Worm (Caenorhabditis elegans) whole organism, L4 larva: Measurements from ENCODE around the gene F45E1.2.

ENCODE experiments used
- F10B5.3 ChIP-seq: sonication (generic microtip); optimal IDR thresholded peaks from 2 replicates; lab custom pipeline; 2016; ENCODE audit warnings: mild to moderate bottlenecking, missing genetic modification characterization, missing compliant biosample characterization
- F26F4.8 ChIP-seq: fragments of 200-800 bp; sonication (Bioruptor generic); conservative IDR thresholded peaks from 2 replicates; pipeline ENCODE4 v1.3.6; 2022; ENCODE audit warnings: missing genetic modification characterization, missing compliant biosample characterization
- Y105C5A.15 ChIP-seq: fragments of 200-800 bp; sonication (Bioruptor generic); IDR thresholded peaks from 2 replicates; pipeline ENCODE4 v1.3.6; 2022; ENCODE audit warnings: missing genetic modification characterization, missing compliant biosample characterization
- Y5F2A.4 ChIP-seq: fragments of 200-800 bp; sonication (Bioruptor generic); optimal IDR thresholded peaks from 2 replicates; lab custom pipeline; 2018; ENCODE audit warnings: mild to moderate bottlenecking, missing genetic modification characterization, missing compliant biosample characterization
- Y75B8A.6 ChIP-seq: fragments of 200-800 bp; sonication (Bioruptor generic); IDR thresholded peaks from 2 replicates; pipeline ENCODE4 v1.3.6; 2022; ENCODE audit warnings: missing genetic modification reagents, missing genetic modification characterization, missing compliant biosample characterization
- ZK337.2 ChIP-seq: fragments of 200-800 bp; sonication (Bioruptor generic); IDR thresholded peaks from 2 replicates; pipeline ENCODE4 v1.3.6; 2022; ENCODE audit warnings: missing genetic modification reagents, missing genetic modification characterization, missing compliant biosample characterization
- ZK546.5 ChIP-seq, 2 experiments: sonication (generic microtip); optimal IDR thresholded peaks; 2 replicates each; lab custom pipeline; 2017; ENCODE audit warnings: missing biosample characterization in 2 of 2, missing genetic modification characterization in 2 of 2
- aha-1 ChIP-seq: fragments of 150-350 bp; peaks from one replicate; lab custom pipeline; 2014; ENCODE audit warnings: missing biosample characterization, missing genetic modification characterization
- ceh-20 ChIP-seq: fragments of 200-800 bp; sonication (Bioruptor generic); IDR thresholded peaks from 2 replicates; pipeline ENCODE4 v1.3.6; 2022; ENCODE audit warnings: missing genetic modification reagents, missing genetic modification characterization, missing compliant biosample characterization
- ceh-28 ChIP-seq: fragments of 150-350 bp; optimal IDR thresholded peaks from 2 replicates; lab custom pipeline; 2014; ENCODE audit warnings: missing biosample characterization, missing genetic modification reagents, missing genetic modification characterization
- ceh-44 ChIP-seq: fragments of 200-800 bp; sonication (Bioruptor generic); IDR thresholded peaks from 2 replicates; pipeline ENCODE4 v1.3.6; 2022; ENCODE audit warnings: missing genetic modification reagents, missing genetic modification characterization, missing compliant biosample characterization
- ceh-62 ChIP-seq: sonication (generic microtip); optimal IDR thresholded peaks from 2 replicates; lab custom pipeline; 2017; ENCODE audit warnings: missing biosample characterization, missing genetic modification characterization
- ceh-82 ChIP-seq: sonication (generic microtip); optimal IDR thresholded peaks from 2 replicates; lab custom pipeline; 2017; ENCODE audit warnings: missing biosample characterization, missing genetic modification characterization
- ces-1 ChIP-seq: fragments of 150-350 bp; sonication (generic microtip); optimal IDR thresholded peaks from 4 replicates; lab custom pipeline; 2014; ENCODE audit warnings: missing biosample characterization, missing genetic modification reagents, missing genetic modification characterization
- ctbp-1 ChIP-seq: fragments of 200-800 bp; sonication (Bioruptor generic); IDR thresholded peaks from 2 replicates; pipeline ENCODE4 v1.3.6; 2022; ENCODE audit warnings: missing genetic modification reagents, missing genetic modification characterization, missing compliant biosample characterization
- daf-16 ChIP-seq, 3 experiments: sonication (generic microtip); optimal IDR thresholded peaks; 2 replicates each; lab custom pipeline; 2016 to 2017; ENCODE audit warnings: missing genetic modification characterization in 3 of 3, missing genetic modification reagents in 3 of 3, mild to moderate bottlenecking in 2 of 3, missing compliant biosample characterization in 2 of 3, missing biosample characterization in 1 of 3, moderate library complexity in 1 of 3
- dmd-8 ChIP-seq: fragments of 200-800 bp; sonication (Bioruptor generic); IDR thresholded peaks from 2 replicates; pipeline ENCODE4 v1.3.6; 2022; ENCODE audit warnings: missing genetic modification characterization, missing compliant biosample characterization
- dmd-9 ChIP-seq: fragments of 200-800 bp; sonication (Bioruptor generic); IDR thresholded peaks from 2 replicates; pipeline ENCODE4 v1.3.6; 2022; ENCODE audit warnings: missing genetic modification reagents, missing genetic modification characterization, missing compliant biosample characterization
- dve-1 ChIP-seq: sonication (generic microtip); optimal IDR thresholded peaks from 2 replicates; lab custom pipeline; 2017; ENCODE audit warnings: antibody characterized with exemption, mild to moderate bottlenecking, missing genetic modification characterization, missing compliant biosample characterization; ENCODE audit not compliant: insufficient read depth
- egl-27 ChIP-seq: sonication (generic microtip); optimal IDR thresholded peaks from 3 replicates; lab custom pipeline; 2017; ENCODE audit warnings: missing biosample characterization, missing genetic modification reagents, missing genetic modification characterization
- egl-43 ChIP-seq: fragments of 200-800 bp; sonication (Bioruptor generic); IDR thresholded peaks from 2 replicates; pipeline ENCODE4 v1.3.6; 2022; ENCODE audit warnings: missing genetic modification reagents, missing genetic modification characterization, missing compliant biosample characterization
- fos-1 ChIP-seq: fragments of 150-350 bp; optimal IDR thresholded peaks from 2 replicates; lab custom pipeline; 2014; ENCODE audit warnings: missing biosample characterization, missing genetic modification characterization
- hif-1 ChIP-seq, 2 experiments: sonication (generic microtip); optimal IDR thresholded peaks; 2 replicates each; lab custom pipeline; 2016 to 2017; ENCODE audit warnings: missing compliant biosample characterization in 2 of 2, missing genetic modification characterization in 2 of 2, missing genetic modification reagents in 2 of 2, missing genotype in 2 of 2, mild to moderate bottlenecking in 1 of 2
- hlh-11 ChIP-seq: fragments of 200-800 bp; sonication (Bioruptor generic); optimal IDR thresholded peaks from 2 replicates; lab custom pipeline; 2018; ENCODE audit warnings: mild to moderate bottlenecking, missing genetic modification characterization, missing compliant biosample characterization
- hlh-30 ChIP-seq: sonication (generic microtip); optimal IDR thresholded peaks from 2 replicates; lab custom pipeline; 2017; ENCODE audit warnings: antibody characterized with exemption, mild to moderate bottlenecking, missing genetic modification characterization, missing compliant biosample characterization; ENCODE audit not compliant: insufficient read depth
- hmg-1.1 ChIP-seq: fragments of 200-800 bp; sonication (Bioruptor generic); IDR thresholded peaks from 2 replicates; pipeline ENCODE4 v1.3.6; 2022; ENCODE audit warnings: missing genetic modification reagents, missing genetic modification characterization, missing compliant biosample characterization
- jun-1 ChIP-seq: fragments of 150-350 bp; optimal IDR thresholded peaks from 2 replicates; lab custom pipeline; 2014; ENCODE audit warnings: missing biosample characterization, missing genetic modification reagents, missing genetic modification characterization
- lin-15B ChIP-seq: fragments of 150-350 bp; sonication (generic microtip); optimal IDR thresholded peaks from 3 replicates; lab custom pipeline; 2014; ENCODE audit warnings: missing biosample characterization, missing genetic modification characterization
- lin-29 ChIP-seq: fragments of 200-800 bp; sonication (Bioruptor generic); IDR thresholded peaks from 2 replicates; pipeline ENCODE4 v1.3.6; 2022; ENCODE audit warnings: missing genetic modification reagents, missing genetic modification characterization, missing compliant biosample characterization
- madf-5 ChIP-seq, 2 experiments: fragments of 200-800 bp; sonication (Bioruptor generic); IDR thresholded peaks; 2 replicates each; pipeline ENCODE4 v1.3.6; 2022; ENCODE audit warnings: missing compliant biosample characterization in 2 of 2, missing genetic modification characterization in 2 of 2
- nhr-102 ChIP-seq: sonication (generic microtip); optimal IDR thresholded peaks from 2 replicates; lab custom pipeline; 2016; ENCODE audit warnings: mild to moderate bottlenecking, missing genetic modification characterization, moderate library complexity, missing compliant biosample characterization
- nhr-11 ChIP-seq: fragments of 150-350 bp; optimal IDR thresholded peaks from 2 replicates; lab custom pipeline; 2014; ENCODE audit warnings: missing biosample characterization, missing genetic modification characterization
- nhr-237 ChIP-seq: sonication (generic microtip); optimal IDR thresholded peaks from 2 replicates; lab custom pipeline; 2017; ENCODE audit warnings: missing biosample characterization, missing genetic modification characterization
- nhr-25 ChIP-seq: sonication (generic microtip); optimal IDR thresholded peaks from 2 replicates; lab custom pipeline; 2017; ENCODE audit warnings: missing genetic modification characterization, mild to moderate bottlenecking, missing compliant biosample characterization, antibody characterized with exemption, moderate library complexity, borderline replicate concordance; ENCODE audit not compliant: insufficient read depth
- pqm-1 ChIP-seq: sonication (generic microtip); optimal IDR thresholded peaks from 2 replicates; lab custom pipeline; 2017; ENCODE audit warnings: missing biosample characterization, missing genetic modification characterization
- rbr-2 ChIP-seq: sonication (generic microtip); optimal IDR thresholded peaks from 2 replicates; lab custom pipeline; 2016; ENCODE audit warnings: missing genotype, missing genetic modification characterization, missing compliant biosample characterization
- sdz-12 ChIP-seq: fragments of 200-800 bp; sonication (Bioruptor generic); optimal IDR thresholded peaks from 2 replicates; lab custom pipeline; 2018; ENCODE audit warnings: mild to moderate bottlenecking, missing genetic modification characterization, missing compliant biosample characterization
- set-16 ChIP-seq: fragments of 200-800 bp; sonication (Bioruptor generic); IDR thresholded peaks from 2 replicates; pipeline ENCODE4 v1.3.6; 2022; ENCODE audit warnings: missing genetic modification reagents, missing genetic modification characterization, missing compliant biosample characterization
- spr-3 ChIP-seq: fragments of 200-800 bp; sonication (Bioruptor generic); optimal IDR thresholded peaks from 2 replicates; lab custom pipeline; 2018; ENCODE audit warnings: mild to moderate bottlenecking, missing genetic modification characterization, missing compliant biosample characterization
- tag-97 ChIP-seq: fragments of 200-800 bp; sonication (Bioruptor generic); IDR thresholded peaks from 2 replicates; pipeline ENCODE4 v1.3.6; 2022; ENCODE audit warnings: missing genetic modification characterization, missing compliant biosample characterization
- unc-62 ChIP-seq, 3 experiments: fragments of 150-350 bp in 1 of 3; sonication (generic microtip); optimal IDR thresholded peaks in 2 of 3; peaks in 1 of 3; 1 replicate in 1 of 3; 2 replicates in 2 of 3; lab custom pipeline; 2014 to 2017; ENCODE audit warnings: missing biosample characterization in 3 of 3, missing genetic modification characterization in 3 of 3, missing genetic modification reagents in 3 of 3, missing genotype in 1 of 3
- zag-1 ChIP-seq: fragments of 150-350 bp; optimal IDR thresholded peaks from 2 replicates; lab custom pipeline; 2014; ENCODE audit warnings: missing biosample characterization, missing genetic modification characterization
- zip-11 ChIP-seq: fragments of 200-800 bp; sonication (Bioruptor generic); IDR thresholded peaks from 2 replicates; pipeline ENCODE4 v1.3.6; 2022; ENCODE audit warnings: missing genetic modification characterization, missing compliant biosample characterization
- zip-2 ChIP-seq: fragments of 150-350 bp; optimal IDR thresholded peaks from 2 replicates; lab custom pipeline; 2014; ENCODE audit warnings: missing biosample characterization, missing genetic modification characterization

The F45E1.2 gene

ce11 chrX:8045152-8045551 lies 41.6 kb downstream of the F45E1.2 start, which contains the start of gene C18A11.4:
TSS of gene C18A11.4 (plus strand) at chrX:8045518.
- TF ChIP-seq rbr-2 (tag; lab: Kevin White, UChicago) = no peak
- TF ChIP-seq Y105C5A.15 = no peak
- TF ChIP-seq unc-62 (GFP tag; optimal IDR thresholded peaks at IDR 0.05 in 1 of 2; lab: Kevin White, UChicago) = no peak
- TF ChIP-seq unc-62 (tag; optimal IDR thresholded peaks at IDR 0.05; lab: Kevin White, UChicago) = no peak
- TF ChIP-seq hlh-30 = no peak

ce11 chrX:8048637-8049036 lies 45.1 kb downstream of the F45E1.2 start:
- TF ChIP-seq ceh-82 (tag; lab: Kevin White, UChicago) = no peak
- no peak for TF ChIP-seq nhr-237 (tag; lab: Kevin White, UChicago)
- peak in 1 of 2 experiments; percentile 15 for TF ChIP-seq daf-16 (GFP tag; optimal IDR thresholded peaks at IDR 0.05; lab: Kevin White, UChicago)
- TF ChIP-seq daf-16 (tag; optimal IDR thresholded peaks at IDR 0.05; lab: Kevin White, UChicago) = no peak
- TF ChIP-seq F10B5.3 (tag; lab: Kevin White, UChicago) = peak; percentile 9
- peak; percentile 43 for TF ChIP-seq aha-1 (tag; lab: Kevin White, UChicago)

- TF ChIP-seq Y5F2A.4 (GFP tag; lab: Kevin White, UChicago) (no peak), dve-1 (tag; lab: Kevin White, UChicago) (no peak), zip-2 (no peak), aha-1 (tag; lab: Kevin White, UChicago) (peak; percentile 44), ceh-62 (tag; lab: Kevin White, UChicago) (no peak)
Observed at ce11 chrX:8052055-8052454, 48.5 kb downstream of the F45E1.2 start.

- TF ChIP-seq aha-1 (tag; lab: Kevin White, UChicago) (peak; percentile 61), ctbp-1 (no peak), nhr-11 (peak; percentile 54), tag-97 (GFP tag; lab: Robert Waterston, UW) (no peak), dmd-9 (GFP tag; lab: Robert Waterston, UW) (no peak), ces-1 (GFP tag; lab: Kevin White, UChicago) (no peak), sdz-12 (GFP tag; lab: Kevin White, UChicago) (no peak), egl-27 (no peak), pqm-1 (tag; lab: Kevin White, UChicago) (no peak), ceh-28 (tag; lab: Kevin White, UChicago) (no peak), hif-1 (tag; optimal IDR thresholded peaks at IDR 0.05; lab: Kevin White, UChicago) (no peak), ZK546.5 (tag; optimal IDR thresholded peaks at IDR 0.05; lab: Kevin White, UChicago) (no peak), madf-5 (GFP tag; IDR thresholded peaks at IDR 0.05; lab: Robert Waterston, UW) (no peak), spr-3 (GFP tag; lab: Kevin White, UChicago) (no peak), jun-1 (no peak), ZK337.2 (GFP tag; lab: Robert Waterston, UW) (no peak), fos-1 (tag; lab: Kevin White, UChicago) (no peak), dmd-8 (no peak), daf-16 (GFP tag; optimal IDR thresholded peaks at IDR 0.05; lab: Kevin White, UChicago) (peak in 1 of 2 experiments; percentile 69), daf-16 (tag; optimal IDR thresholded peaks at IDR 0.05; lab: Kevin White, UChicago) (no peak), nhr-237 (tag; lab: Kevin White, UChicago) (no peak), hlh-30 (no peak), ceh-20 (peak; percentile 62; the same call in 1 of the 2 replicates), F10B5.3 (tag; lab: Kevin White, UChicago) (no peak), hlh-11 (tag; lab: Kevin White, UChicago) (peak; percentile 34), F26F4.8 (no peak), nhr-25 (tag; lab: Kevin White, UChicago) (no peak), egl-43 (GFP tag; lab: Robert Waterston, UW) (no peak), ceh-44 (no peak), lin-15B (tag; lab: Kevin White, UChicago) (no peak), nhr-102 (tag; lab: Kevin White, UChicago) (no peak), set-16 (GFP tag; lab: Robert Waterston, UW) (peak; percentile 83), hmg-1.1 (GFP tag; lab: Robert Waterston, UW) (no peak), lin-29 (GFP tag; lab: Robert Waterston, UW) (no peak), zip-11 (GFP tag; lab: Robert Waterston, UW) (no peak), zag-1 (no peak), Y75B8A.6 (GFP tag; lab: Robert Waterston, UW) (no peak)
Observed at ce11 chrX:8053008-8053441, 49.5 kb downstream of the F45E1.2 start.
